Fruit fly (Drosophila melanogaster): Measurements from ENCODE around the gene Nt5a.

Nt5a gene

DNA sequence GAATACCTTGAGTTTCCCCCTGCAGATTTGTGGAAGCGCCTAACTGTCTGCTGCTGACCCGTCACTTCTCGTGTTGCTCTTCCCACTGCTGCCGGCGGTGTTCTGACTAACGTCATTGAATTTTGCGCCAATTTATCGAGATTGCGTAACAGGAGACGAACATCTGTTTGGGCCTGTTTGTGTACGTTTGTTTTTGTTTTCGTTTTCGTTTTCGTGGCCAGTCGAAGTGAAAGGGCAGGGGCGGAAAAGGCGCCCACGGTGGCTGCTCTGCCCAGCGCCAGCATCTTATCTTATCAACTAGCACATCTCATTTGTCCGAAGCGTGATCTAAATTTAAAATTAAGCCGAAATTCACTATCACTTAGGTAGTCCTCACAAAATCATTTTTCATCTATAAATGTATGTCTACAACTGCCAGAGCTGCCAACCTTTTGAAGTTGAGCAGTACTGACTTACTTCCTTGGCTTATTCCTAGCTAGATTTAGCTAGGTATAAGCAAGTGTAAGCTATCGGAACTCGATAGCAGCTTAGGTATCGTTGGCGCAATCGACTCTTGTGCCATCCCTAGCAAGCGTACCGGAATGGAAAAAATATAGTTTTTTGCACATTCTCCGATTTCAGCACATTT is at the start of gene Nt5a, which contains the start of gene Ctr9 (continued):
- TF ChIP-seq CG16815 (GFP tag; optimal IDR thresholded peaks at IDR 0.05) (no peak), Dref (GFP tag; IDR thresholded peaks at IDR 0.05) (peak; percentile 96), CG5245 (GFP tag; optimal IDR thresholded peaks at IDR 0.05) (no peak), odd (GFP tag; optimal IDR thresholded peaks at IDR 0.05) (no peak), CG6791 (GFP tag; IDR thresholded peaks at IDR 0.05; ENCODE audit: partially characterized antibody) (peak; percentile 81), shn (GFP tag; optimal IDR thresholded peaks at IDR 0.05) (peak; percentile 76), CG8765 (GFP tag; IDR thresholded peaks at IDR 0.05) (no peak), crol (GFP tag; IDR thresholded peaks at IDR 0.05) (no peak), H2.0 (GFP tag; IDR thresholded peaks at IDR 0.05) (0 out of 2 replicates have a peak, but pooled peaks have one; percentile 28), Atf-2 (GFP tag; optimal IDR thresholded peaks at IDR 0.05) (no peak), vfl (GFP tag; optimal IDR thresholded peaks at IDR 0.05) (peak; percentile 71), kni (GFP tag; optimal IDR thresholded peaks at IDR 0.05) (peak; percentile 79), chif (GFP tag; optimal IDR thresholded peaks at IDR 0.05) (peak in 1 of 2 experiments; percentile 36), CG17912 (GFP tag; optimal IDR thresholded peaks at IDR 0.05) (peak; percentile 53), eyg (GFP tag; optimal IDR thresholded peaks at IDR 0.05) (peak; percentile 26), CG1832 (GFP tag; optimal IDR thresholded peaks at IDR 0.05) (no peak), CG6272 (GFP tag; IDR thresholded peaks at IDR 0.05) (peak; percentile 62), CG10321 (GFP tag; IDR thresholded peaks at IDR 0.05) (no peak), Trl (optimal IDR thresholded peaks at IDR 0.05) (no peak), Trl (GFP tag; optimal IDR thresholded peaks at IDR 0.05) (peak; percentile 76), CG6689 (GFP tag; IDR thresholded peaks at IDR 0.05) (no peak), CG9215 (GFP tag; IDR thresholded peaks at IDR 0.05) (peak; percentile 44), CG8290 (GFP tag; optimal IDR thresholded peaks at IDR 0.05) (no peak), CG8290 (tag; optimal IDR thresholded peaks at IDR 0.05) (peak in 1 of 2 experiments; percentile 90), Ssrp (tag; optimal IDR thresholded peaks at IDR 0.05) (no peak), cad (GFP tag; optimal IDR thresholded peaks at IDR 0.05) (no peak), pum (GFP tag; optimal IDR thresholded peaks at IDR 0.05) (no peak), chinmo (GFP tag; IDR thresholded peaks at IDR 0.05; ENCODE audit: partially characterized antibody) (0 out of 4 replicates have a peak, but pooled peaks have one; percentile 57), BtbVII (GFP tag; optimal IDR thresholded peaks at IDR 0.05) (no peak), CrebB (tag; optimal IDR thresholded peaks at IDR 0.05) (peak; percentile 48), Atf6 (GFP tag; IDR thresholded peaks at IDR 0.05) (no peak), tin (GFP tag; optimal IDR thresholded peaks at IDR 0.05) (peak; percentile 54), Dll (GFP tag; IDR thresholded peaks at IDR 0.05; ENCODE audit: partially characterized antibody) (peak; percentile 75; the same call in 3 of the 4 replicates), CG7357 (GFP tag; IDR thresholded peaks at IDR 0.05) (peak; percentile 7; the same call in 1 of the 3 replicates), CG14710 (tag; optimal IDR thresholded peaks at IDR 0.05) (peak; percentile 69), Usf (GFP tag; optimal IDR thresholded peaks at IDR 0.05) (no peak), nom (GFP tag; optimal IDR thresholded peaks at IDR 0.05) (no peak), CG18476 (GFP tag; optimal IDR thresholded peaks at IDR 0.05) (no peak), tna (GFP tag; IDR thresholded peaks at IDR 0.05; ENCODE audit: partially characterized antibody) (peak; percentile 63), prd (optimal IDR thresholded peaks at IDR 0.05) (no peak), prd (GFP tag; IDR thresholded peaks at IDR 0.05) (peak; percentile 45; the same call in 2 of the 3 replicates), TFAM (GFP tag; optimal IDR thresholded peaks at IDR 0.05) (no peak), rib (GFP tag; IDR thresholded peaks at IDR 0.05) (peak; percentile 61; the same call in 1 of the 2 replicates), CG4854 (GFP tag; optimal IDR thresholded peaks at IDR 0.05) (peak; percentile 18), fd96Cb (tag; optimal IDR thresholded peaks at IDR 0.05) (no peak), Hr3 (GFP tag; optimal IDR thresholded peaks at IDR 0.05) (peak; percentile 26), Neu2 (GFP tag; optimal IDR thresholded peaks at IDR 0.05; ENCODE audit: borderline replicate concordance) (no peak), pfk (GFP tag; optimal IDR thresholded peaks at IDR 0.05) (no peak), CG8924 (tag; optimal IDR thresholded peaks at IDR 0.05) (peak; percentile 52), Aef1 (GFP tag; IDR thresholded peaks at IDR 0.05) (peak; percentile 49), Blimp-1 (GFP tag; optimal IDR thresholded peaks at IDR 0.05) (peak; percentile 71)
